Fruit fly (Drosophila melanogaster) whole organism, embryonic: Measurements from ENCODE around the gene CG15891.

Experiments
- Abd-B ChIP-seq: fragments of 200-800 bp; sonication (Bioruptor generic); optimal IDR thresholded peaks from 2 replicates; lab custom pipeline; 2018; ENCODE audit warnings: missing biosample characterization, mild to moderate bottlenecking, missing genetic modification characterization, moderate library complexity
- Antp ChIP-seq: fragments of 200-800 bp; sonication (Bioruptor generic); optimal IDR thresholded peaks from 3 replicates; lab custom pipeline; 2016; ENCODE audit warnings: missing biosample characterization, missing genetic modification characterization
- Atf6 ChIP-seq: fragments of 200-800 bp; sonication (Bioruptor generic); IDR thresholded peaks from 2 replicates; pipeline ENCODE4 v1.3.6; 2022; ENCODE audit warnings: missing biosample characterization, missing genetic modification characterization
- CG10267 ChIP-seq: fragments of 200-800 bp; sonication (Bioruptor generic); optimal IDR thresholded peaks from 2 replicates; lab custom pipeline; 2018; ENCODE audit warnings: missing biosample characterization, mild to moderate bottlenecking, missing genetic modification characterization, moderate library complexity
- CG10565 ChIP-seq: fragments of 200-800 bp; sonication (Bioruptor generic); optimal IDR thresholded peaks from 3 replicates; lab custom pipeline; 2016; ENCODE audit warnings: missing biosample characterization, mild to moderate bottlenecking, missing genetic modification characterization
- CG12659 ChIP-seq: fragments of 200-800 bp; sonication (Bioruptor generic); optimal IDR thresholded peaks from 3 replicates; lab custom pipeline; 2017; ENCODE audit warnings: mild to moderate bottlenecking, missing biosample characterization, missing genetic modification reagents, missing genetic modification characterization
- CG14441 ChIP-seq: fragments of 200-800 bp; sonication (Bioruptor generic); IDR thresholded peaks from 2 replicates; pipeline ENCODE4 v1.3.6; 2022; ENCODE audit warnings: missing biosample characterization, missing genetic modification characterization
- CG16815 ChIP-seq: fragments of 200-800 bp; sonication (Bioruptor generic); optimal IDR thresholded peaks from 3 replicates; lab custom pipeline; 2017; ENCODE audit warnings: missing biosample characterization, mild to moderate bottlenecking, missing genetic modification characterization
- CG17829 ChIP-seq: fragments of 200-800 bp; optimal IDR thresholded peaks from 2 replicates; lab custom pipeline; 2019; ENCODE audit warnings: missing biosample characterization, mild to moderate bottlenecking, missing genetic modification characterization, moderate library complexity
- CG18011 ChIP-seq: fragments of 200-800 bp; sonication (Bioruptor generic); optimal IDR thresholded peaks from 2 replicates; lab custom pipeline; 2017; ENCODE audit warnings: missing biosample characterization, missing genetic modification characterization, mild to moderate bottlenecking, moderate library complexity, missing genotype
- CG31388 ChIP-seq: fragments of 200-800 bp; sonication (Bioruptor generic); optimal IDR thresholded peaks from 2 replicates; lab custom pipeline; 2016; ENCODE audit warnings: missing biosample characterization, missing genetic modification characterization
- CG32767 ChIP-seq: fragments of 200-800 bp; sonication (Bioruptor generic); IDR thresholded peaks from 2 replicates; pipeline ENCODE4 v1.3.6; 2022; ENCODE audit warnings: missing biosample characterization, missing genetic modification characterization
- CG3847 ChIP-seq: fragments of 200-800 bp; sonication (Bioruptor generic); IDR thresholded peaks from 2 replicates; pipeline ENCODE4 v1.3.6; 2022; ENCODE audit warnings: missing biosample characterization, missing genetic modification characterization
- CG4707 ChIP-seq: fragments of 200-800 bp; sonication (Bioruptor generic); optimal IDR thresholded peaks from 2 replicates; lab custom pipeline; 2018; ENCODE audit warnings: missing biosample characterization, mild to moderate bottlenecking, missing genetic modification characterization, moderate library complexity
- CG6254 ChIP-seq: fragments of 200-800 bp; sonication (Bioruptor generic); optimal IDR thresholded peaks from 3 replicates; lab custom pipeline; 2017; ENCODE audit warnings: mild to moderate bottlenecking, missing biosample characterization, missing genetic modification reagents, missing genetic modification characterization
- CG6654 ChIP-seq: fragments of 200-800 bp; sonication (Bioruptor generic); optimal IDR thresholded peaks from 2 replicates; lab custom pipeline; 2017; ENCODE audit warnings: missing biosample characterization, mild to moderate bottlenecking, missing genetic modification characterization
- CG7372 ChIP-seq: fragments of 200-800 bp; sonication (Bioruptor generic); IDR thresholded peaks from 2 replicates; pipeline ENCODE4 v1.3.6; 2022; ENCODE audit warnings: missing biosample characterization, missing genetic modification characterization
- D19B ChIP-seq: fragments of 200-800 bp; sonication (Bioruptor generic); optimal IDR thresholded peaks from 2 replicates; lab custom pipeline; 2017; ENCODE audit warnings: missing biosample characterization, mild to moderate bottlenecking, missing genetic modification characterization
- Dp ChIP-seq: fragments of 200-800 bp; sonication (Bioruptor generic); optimal IDR thresholded peaks from 2 replicates; lab custom pipeline; 2018; ENCODE audit warnings: missing biosample characterization, mild to moderate bottlenecking, missing genetic modification characterization, moderate library complexity
- Elba2 ChIP-seq: fragments of 200-800 bp; sonication (Bioruptor generic); optimal IDR thresholded peaks from 3 replicates; lab custom pipeline; 2016; ENCODE audit warnings: missing biosample characterization, missing genetic modification characterization
- GATAe ChIP-seq: fragments of 200-800 bp; sonication (Bioruptor generic); conservative IDR thresholded peaks from 2 replicates; pipeline ENCODE4 v1.3.6; 2022; ENCODE audit warnings: missing biosample characterization, missing genetic modification characterization
- Gsc ChIP-seq: fragments of 200-800 bp; sonication (Bioruptor generic); IDR thresholded peaks from 2 replicates; pipeline ENCODE4 v1.3.6; 2022; ENCODE audit warnings: missing biosample characterization, missing genetic modification characterization
- H2.0 ChIP-seq: fragments of 200-800 bp; sonication (Bioruptor generic); IDR thresholded peaks from 2 replicates; pipeline ENCODE4 v1.3.6; 2022; ENCODE audit warnings: missing biosample characterization, missing genetic modification characterization
- HLHmδ ChIP-seq: fragments of 200-800 bp; sonication (Bioruptor generic); optimal IDR thresholded peaks from 2 replicates; lab custom pipeline; 2018; ENCODE audit warnings: missing biosample characterization, mild to moderate bottlenecking, missing genetic modification characterization, moderate library complexity
- Hr39 ChIP-seq: fragments of >200 bp; optimal IDR thresholded peaks from 2 replicates; lab custom pipeline; 2017
- Hr51 ChIP-seq, 2 experiments: fragments of 200-800 bp; sonication (Bioruptor generic); optimal IDR thresholded peaks; 2 replicates in 1 of 2; 3 replicates in 1 of 2; lab custom pipeline; 2016 to 2018; ENCODE audit warnings: missing biosample characterization in 2 of 2, missing genetic modification characterization in 2 of 2, mild to moderate bottlenecking in 1 of 2, moderate library complexity in 1 of 2
- Nf-YC ChIP-seq: fragments of 200-800 bp; optimal IDR thresholded peaks from 3 replicates; lab custom pipeline; 2019; ENCODE audit warnings: missing biosample characterization, mild to moderate bottlenecking, missing genetic modification characterization, moderate library complexity
- Opbp ChIP-seq: fragments of 200-800 bp; sonication (Bioruptor generic); IDR thresholded peaks from 3 replicates; pipeline ENCODE4 v1.3.6; 2022; ENCODE audit warnings: missing biosample characterization, missing genetic modification characterization; ENCODE audit not compliant: partially characterized antibody
- Spps ChIP-seq: fragments of 200-800 bp; sonication (Bioruptor generic); optimal IDR thresholded peaks from 2 replicates; lab custom pipeline; 2018; ENCODE audit warnings: missing biosample characterization, mild to moderate bottlenecking, missing genetic modification characterization
- Sry-β ChIP-seq: fragments of 200-800 bp; sonication (Bioruptor generic); optimal IDR thresholded peaks from 2 replicates; lab custom pipeline; 2018; ENCODE audit warnings: missing biosample characterization, mild to moderate bottlenecking, missing genetic modification characterization, moderate library complexity
- YL-1 ChIP-seq: fragments of 200-800 bp; sonication (Bioruptor generic); optimal IDR thresholded peaks from 3 replicates; lab custom pipeline; 2017; ENCODE audit warnings: missing biosample characterization, mild to moderate bottlenecking, missing genetic modification characterization
- al ChIP-seq: fragments of 200-800 bp; sonication (Bioruptor generic); IDR thresholded peaks from 2 replicates; pipeline ENCODE4 v1.3.6; 2022; ENCODE audit warnings: missing biosample characterization, missing genetic modification characterization
- chinmo ChIP-seq: fragments of 200-800 bp; sonication (Bioruptor generic); IDR thresholded peaks from 4 replicates; pipeline ENCODE4 v1.3.6; 2022; ENCODE audit warnings: missing biosample characterization, missing genetic modification characterization; ENCODE audit not compliant: partially characterized antibody
- chm ChIP-seq: fragments of 200-800 bp; sonication (Bioruptor generic); IDR thresholded peaks from 2 replicates; pipeline ENCODE4 v1.3.6; 2022; ENCODE audit warnings: missing biosample characterization, missing genetic modification characterization
- da ChIP-seq: fragments of 200-800 bp; sonication (Bioruptor generic); optimal IDR thresholded peaks from 2 replicates; lab custom pipeline; 2016; ENCODE audit warnings: missing biosample characterization, missing genetic modification characterization
- dm ChIP-seq: fragments of 200-800 bp; sonication (Bioruptor generic); optimal IDR thresholded peaks from 3 replicates; lab custom pipeline; 2016; ENCODE audit warnings: missing biosample characterization, missing genetic modification characterization
- en ChIP-seq: fragments of 200-800 bp; sonication (Bioruptor generic); optimal IDR thresholded peaks from 2 replicates; lab custom pipeline; 2016; ENCODE audit warnings: missing biosample characterization, missing genetic modification characterization
- hbn ChIP-seq: fragments of 200-800 bp; sonication (Bioruptor generic); IDR thresholded peaks from 2 replicates; pipeline ENCODE4 v1.3.6; 2022; ENCODE audit warnings: missing biosample characterization, missing genetic modification characterization; ENCODE audit not compliant: partially characterized antibody
- hkb ChIP-seq, 2 experiments: fragments of 200-800 bp in 1 of 2; fragments of >200 bp in 1 of 2; sonication (Bioruptor generic) in 1 of 2; IDR thresholded peaks in 1 of 2; optimal IDR thresholded peaks in 1 of 2; 2 replicates each; pipeline versions ENCODE4 v1.3.6 to Lab custom; 2017 to 2022; ENCODE audit warnings: missing biosample characterization in 1 of 2, missing genetic modification characterization in 1 of 2
- klu ChIP-seq: fragments of 200-800 bp; sonication (Bioruptor generic); IDR thresholded peaks from 2 replicates; pipeline ENCODE4 v1.3.6; 2022; ENCODE audit warnings: missing biosample characterization, missing genetic modification characterization
- lov ChIP-seq, 2 experiments: fragments of 200-800 bp in 1 of 2; fragments of >200 bp in 1 of 2; sonication (Bioruptor generic) in 1 of 2; IDR thresholded peaks in 1 of 2; optimal IDR thresholded peaks in 1 of 2; 2 replicates in 1 of 2; 3 replicates in 1 of 2; pipeline versions ENCODE4 v1.3.6 to Lab custom; 2017 to 2022; ENCODE audit warnings: missing biosample characterization in 1 of 2, missing genetic modification characterization in 1 of 2
- org-1 ChIP-seq: fragments of 200-800 bp; sonication (Bioruptor generic); optimal IDR thresholded peaks from 2 replicates; lab custom pipeline; 2017; ENCODE audit warnings: missing biosample characterization, missing genetic modification characterization
- pita ChIP-seq: fragments of 200-800 bp; sonication (Bioruptor generic); optimal IDR thresholded peaks from 2 replicates; lab custom pipeline; 2017; ENCODE audit warnings: missing biosample characterization, mild to moderate bottlenecking, missing genetic modification characterization
- run ChIP-seq: fragments of 200-800 bp; sonication (Bioruptor generic); optimal IDR thresholded peaks from 3 replicates; lab custom pipeline; 2018; ENCODE audit warnings: missing biosample characterization, mild to moderate bottlenecking, missing genetic modification characterization
- salm ChIP-seq: fragments of 200-800 bp; sonication (Bioruptor generic); optimal IDR thresholded peaks from 2 replicates; lab custom pipeline; 2018; ENCODE audit warnings: missing biosample characterization, mild to moderate bottlenecking, missing genetic modification characterization
- sqz ChIP-seq: fragments of 200-800 bp; sonication (Bioruptor generic); optimal IDR thresholded peaks from 3 replicates; lab custom pipeline; 2018; ENCODE audit warnings: missing biosample characterization, mild to moderate bottlenecking, missing genetic modification characterization
- trh ChIP-seq: fragments of 200-800 bp; sonication (Bioruptor generic); optimal IDR thresholded peaks from 2 replicates; lab custom pipeline; 2016; ENCODE audit warnings: missing biosample characterization, missing genetic modification characterization
- twi ChIP-seq: fragments of 200-800 bp; optimal IDR thresholded peaks from 2 replicates; lab custom pipeline; 2019; ENCODE audit warnings: missing biosample characterization, mild to moderate bottlenecking, missing genetic modification characterization, moderate library complexity
- vvl ChIP-seq: fragments of 200-800 bp; sonication (Bioruptor generic); IDR thresholded peaks from 2 replicates; pipeline ENCODE4 v1.3.6; 2022; ENCODE audit warnings: missing biosample characterization, missing genetic modification characterization

Gene CG15891

DNA sequence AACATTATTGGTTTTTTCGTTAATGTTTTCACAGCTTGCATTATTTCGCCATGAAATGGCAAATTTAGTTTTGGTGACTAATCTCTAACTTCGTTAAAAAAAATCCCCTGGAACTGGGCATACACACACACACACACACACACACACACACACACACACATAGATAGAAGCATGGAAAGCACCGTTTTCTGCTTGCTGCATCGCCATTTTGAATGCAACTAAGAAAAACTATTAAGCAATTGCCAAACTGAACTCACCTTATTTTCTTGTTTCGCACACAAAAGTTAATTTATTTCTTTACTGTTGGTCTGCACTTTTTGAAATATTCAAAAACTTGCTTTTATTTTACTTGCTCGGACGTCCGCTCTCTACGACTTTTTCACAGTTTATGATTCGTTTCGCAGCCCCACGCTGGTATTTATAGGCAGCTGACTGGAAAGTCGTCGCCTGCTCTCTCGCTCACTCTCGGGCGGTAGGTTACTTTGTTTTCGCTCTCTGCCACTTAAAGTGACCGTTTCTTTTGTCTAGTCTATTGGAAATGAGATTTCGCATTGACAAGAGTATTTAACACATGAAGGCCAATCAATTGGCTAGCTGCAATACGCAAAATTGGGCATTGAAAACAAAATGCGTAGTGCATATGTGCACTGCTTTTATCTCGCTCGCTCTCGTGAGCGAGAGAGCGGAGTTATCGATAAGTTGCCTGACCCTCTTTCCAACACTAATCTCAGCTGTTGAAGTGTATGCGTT lies 16.1 kb downstream of the CG15891 start (continued):
- TF ChIP-seq Spps (tag; lab: Kevin White, UChicago) (no peak), Antp (GFP tag; lab: Kevin White, UChicago) (no peak), sqz (GFP tag; lab: Kevin White, UChicago) (peak; percentile 55), Hr51 (GFP tag; optimal IDR thresholded peaks at IDR 0.05; lab: Kevin White, UChicago) (no peak), D19B (GFP tag; lab: Kevin White, UChicago) (no peak), CG10267 (tag; lab: Kevin White, UChicago) (peak; percentile 94), hkb (optimal IDR thresholded peaks at IDR 0.05; lab: Kevin White, UChicago) (no peak), hkb (GFP tag; IDR thresholded peaks at IDR 0.05; lab: Robert Waterston, UW) (no peak), chinmo (GFP tag; lab: Robert Waterston, UW) (0 out of 4 replicates have a peak, but pooled peaks have one; percentile 62), CG17829 (peak; percentile 13), HLHmδ (GFP tag; lab: Kevin White, UChicago) (no peak), CG6654 (no peak), Sry-β (GFP tag; lab: Kevin White, UChicago) (no peak), al (GFP tag; lab: Robert Waterston, UW) (no peak), Gsc (GFP tag; lab: Robert Waterston, UW) (no peak), CG16815 (no peak), Nf-YC (tag; lab: Kevin White, UChicago) (peak; percentile 16), salm (tag; lab: Kevin White, UChicago) (no peak), CG12659 (GFP tag; lab: Kevin White, UChicago) (peak; percentile 58), pita (GFP tag; lab: Kevin White, UChicago) (no peak), CG18011 (GFP tag; lab: Kevin White, UChicago) (no peak), klu (GFP tag; lab: Robert Waterston, UW) (no peak), CG10565 (GFP tag; lab: Kevin White, UChicago) (no peak), da (GFP tag; lab: Kevin White, UChicago) (no peak), chm (GFP tag; lab: Robert Waterston, UW) (peak; percentile 57; the same call in 1 of the 2 replicates), Dp (no peak), GATAe (no peak), Atf6 (0 out of 2 replicates have a peak, but pooled peaks have one; percentile 29), CG32767 (GFP tag; lab: Robert Waterston, UW) (no peak), CG4707 (no peak), Opbp (GFP tag; lab: Robert Waterston, UW) (peak; percentile 13; the same call in 1 of the 3 replicates), Hr39 (lab: Kevin White, UChicago) (no peak), twi (peak; percentile 55), run (tag; lab: Kevin White, UChicago) (no peak), CG3847 (no peak), lov (optimal IDR thresholded peaks at IDR 0.05; lab: Kevin White, UChicago) (no peak), lov (GFP tag; IDR thresholded peaks at IDR 0.05; lab: Robert Waterston, UW) (no peak), Abd-B (GFP tag; lab: Kevin White, UChicago) (no peak), CG7372 (GFP tag; lab: Robert Waterston, UW) (no peak), vvl (GFP tag; lab: Robert Waterston, UW) (no peak), dm (GFP tag; lab: Kevin White, UChicago) (no peak), H2.0 (GFP tag; lab: Robert Waterston, UW) (no peak), hbn (GFP tag; lab: Robert Waterston, UW) (no peak), org-1 (GFP tag; lab: Kevin White, UChicago) (peak; percentile 6), YL-1 (GFP tag; lab: Kevin White, UChicago) (peak; percentile 70), CG31388 (GFP tag; lab: Kevin White, UChicago) (no peak), en (GFP tag; lab: Kevin White, UChicago) (no peak), Elba2 (GFP tag; lab: Kevin White, UChicago) (no peak), CG14441 (GFP tag; lab: Robert Waterston, UW) (no peak), CG6254 (GFP tag; lab: Kevin White, UChicago) (no peak), trh (GFP tag; lab: Kevin White, UChicago) (no peak)
